Worm (Caenorhabditis elegans) whole organism, L4/young adult: Measurements from ENCODE around the gene cubn-1.

Source experiments
- dao-5 ChIP-seq: sonication (generic microtip); optimal IDR thresholded peaks from 2 replicates; lab custom pipeline; 2016; ENCODE audit warnings: missing genotype, missing genetic modification characterization, moderate library complexity, missing compliant biosample characterization
- him-1 ChIP-seq: sonication (generic microtip); optimal IDR thresholded peaks from 2 replicates; lab custom pipeline; 2016; ENCODE audit warnings: missing genotype, missing genetic modification reagents, missing genetic modification characterization, missing compliant biosample characterization

ce11 chrV:12624371-12624770 is 13.2 kb downstream of the cubn-1 start, which contains the start of gene F56H9.9:
- TF ChIP-seq him-1 (tag; lab: Kevin White, UChicago): no peak
- no peak for TF ChIP-seq dao-5 (tag; lab: Kevin White, UChicago)
